Worm (Caenorhabditis elegans) whole organism, L4 larva: ENCODE measurements around the gene F56C3.9.
"Not testable (repeated sequence)": the region's sequence is repeated elsewhere in the genome, so short reads cannot be mapped to it uniquely, and the experiment has no call there.

Experiments
- T26A8.4 ChIP-seq: fragments of 200-800 bp; sonication (Bioruptor generic); IDR thresholded peaks from 2 replicates; pipeline ENCODE4 v1.3.6; 2022; ENCODE audit warnings: missing genetic modification characterization, missing compliant biosample characterization
- aha-1 ChIP-seq: fragments of 150-350 bp; peaks from one replicate; lab custom pipeline; 2014; ENCODE audit warnings: missing biosample characterization, missing genetic modification characterization
- aly-2 ChIP-seq: sonication (generic microtip); optimal IDR thresholded peaks from 2 replicates; lab custom pipeline; 2018; ENCODE audit warnings: missing biosample characterization, missing genetic modification characterization
- arid-1 ChIP-seq: fragments of 200-800 bp; sonication (Bioruptor generic); conservative IDR thresholded peaks from 2 replicates; pipeline ENCODE4 v1.3.6; 2022; ENCODE audit warnings: missing genetic modification reagents, missing genetic modification characterization, missing compliant biosample characterization
- daf-16 ChIP-seq, 3 experiments: sonication (generic microtip); optimal IDR thresholded peaks; 2 replicates each; lab custom pipeline; 2016 to 2017; ENCODE audit warnings: missing genetic modification characterization in 3 of 3, missing genetic modification reagents in 3 of 3, mild to moderate bottlenecking in 2 of 3, missing compliant biosample characterization in 2 of 3, missing biosample characterization in 1 of 3, moderate library complexity in 1 of 3
- dmd-6 ChIP-seq: fragments of 200-800 bp; sonication (Bioruptor generic); IDR thresholded peaks from 2 replicates; pipeline ENCODE4 v1.3.6; 2022; ENCODE audit warnings: missing genetic modification reagents, missing genetic modification characterization, missing compliant biosample characterization
- dmd-8 ChIP-seq: fragments of 200-800 bp; sonication (Bioruptor generic); IDR thresholded peaks from 2 replicates; pipeline ENCODE4 v1.3.6; 2022; ENCODE audit warnings: missing genetic modification characterization, missing compliant biosample characterization
- dmd-9 ChIP-seq: fragments of 200-800 bp; sonication (Bioruptor generic); IDR thresholded peaks from 2 replicates; pipeline ENCODE4 v1.3.6; 2022; ENCODE audit warnings: missing genetic modification reagents, missing genetic modification characterization, missing compliant biosample characterization
- dve-1 ChIP-seq: sonication (generic microtip); optimal IDR thresholded peaks from 2 replicates; lab custom pipeline; 2017; ENCODE audit warnings: antibody characterized with exemption, mild to moderate bottlenecking, missing genetic modification characterization, missing compliant biosample characterization; ENCODE audit not compliant: insufficient read depth
- egl-27 ChIP-seq: sonication (generic microtip); optimal IDR thresholded peaks from 3 replicates; lab custom pipeline; 2017; ENCODE audit warnings: missing biosample characterization, missing genetic modification reagents, missing genetic modification characterization
- hlh-11 ChIP-seq: fragments of 200-800 bp; sonication (Bioruptor generic); optimal IDR thresholded peaks from 2 replicates; lab custom pipeline; 2018; ENCODE audit warnings: mild to moderate bottlenecking, missing genetic modification characterization, missing compliant biosample characterization
- hlh-30 ChIP-seq: sonication (generic microtip); optimal IDR thresholded peaks from 2 replicates; lab custom pipeline; 2017; ENCODE audit warnings: antibody characterized with exemption, mild to moderate bottlenecking, missing genetic modification characterization, missing compliant biosample characterization; ENCODE audit not compliant: insufficient read depth
- hmg-1.1 ChIP-seq: fragments of 200-800 bp; sonication (Bioruptor generic); IDR thresholded peaks from 2 replicates; pipeline ENCODE4 v1.3.6; 2022; ENCODE audit warnings: missing genetic modification reagents, missing genetic modification characterization, missing compliant biosample characterization
- lin-38 ChIP-seq: fragments of 200-800 bp; sonication (Bioruptor generic); IDR thresholded peaks from 2 replicates; pipeline ENCODE4 v1.3.6; 2022; ENCODE audit warnings: missing genetic modification reagents, missing genetic modification characterization, missing compliant biosample characterization
- mxl-2 ChIP-seq: fragments of 200-800 bp; sonication (Bioruptor generic); conservative IDR thresholded peaks from 2 replicates; pipeline ENCODE4 v1.3.6; 2022; ENCODE audit warnings: missing genetic modification reagents, missing genetic modification characterization, missing compliant biosample characterization
- mxl-3 ChIP-seq: fragments of 200-800 bp; sonication (Bioruptor generic); optimal IDR thresholded peaks from 2 replicates; lab custom pipeline; 2018; ENCODE audit warnings: mild to moderate bottlenecking, missing genetic modification characterization, missing compliant biosample characterization
- nhr-28 ChIP-seq: fragments of 150-350 bp; optimal IDR thresholded peaks from 2 replicates; lab custom pipeline; 2014; ENCODE audit warnings: missing biosample characterization, missing genetic modification characterization
- nhr-41 ChIP-seq: fragments of 200-800 bp; sonication (Bioruptor generic); IDR thresholded peaks from 2 replicates; pipeline ENCODE4 v1.3.6; 2022; ENCODE audit warnings: missing genetic modification reagents, missing genetic modification characterization, missing compliant biosample characterization
- nhr-6 ChIP-seq: fragments of 150-350 bp; optimal IDR thresholded peaks from 2 replicates; lab custom pipeline; 2014; ENCODE audit warnings: missing biosample characterization, missing genetic modification characterization
- pqm-1 ChIP-seq: sonication (generic microtip); optimal IDR thresholded peaks from 2 replicates; lab custom pipeline; 2017; ENCODE audit warnings: missing biosample characterization, missing genetic modification characterization
- rbr-2 ChIP-seq: sonication (generic microtip); optimal IDR thresholded peaks from 2 replicates; lab custom pipeline; 2016; ENCODE audit warnings: missing genotype, missing genetic modification characterization, missing compliant biosample characterization
- snpc-4 ChIP-seq: fragments of 150-350 bp; optimal IDR thresholded peaks from 2 replicates; lab custom pipeline; 2014; ENCODE audit warnings: missing biosample characterization, missing genetic modification characterization
- spr-1 ChIP-seq: sonication (generic microtip); optimal IDR thresholded peaks from 2 replicates; lab custom pipeline; 2016; ENCODE audit warnings: mild to moderate bottlenecking, missing genetic modification characterization, missing compliant biosample characterization
- tag-97 ChIP-seq: fragments of 200-800 bp; sonication (Bioruptor generic); IDR thresholded peaks from 2 replicates; pipeline ENCODE4 v1.3.6; 2022; ENCODE audit warnings: missing genetic modification characterization, missing compliant biosample characterization
- tra-1 ChIP-seq: fragments of 200-800 bp; sonication (Bioruptor generic); IDR thresholded peaks from 2 replicates; pipeline ENCODE4 v1.3.6; 2022; ENCODE audit warnings: missing genetic modification reagents, missing genetic modification characterization, missing compliant biosample characterization
- unc-62 ChIP-seq, 3 experiments: fragments of 150-350 bp in 1 of 3; sonication (generic microtip); optimal IDR thresholded peaks in 2 of 3; peaks in 1 of 3; 1 replicate in 1 of 3; 2 replicates in 2 of 3; lab custom pipeline; 2014 to 2017; ENCODE audit warnings: missing biosample characterization in 3 of 3, missing genetic modification characterization in 3 of 3, missing genetic modification reagents in 3 of 3, missing genotype in 1 of 3
- vab-7 ChIP-seq: fragments of 200-800 bp; sonication (Bioruptor generic); IDR thresholded peaks from 2 replicates; pipeline ENCODE4 v1.3.6; 2022; ENCODE audit warnings: missing genetic modification reagents, missing genetic modification characterization, missing compliant biosample characterization

Gene F56C3.9

DNA sequence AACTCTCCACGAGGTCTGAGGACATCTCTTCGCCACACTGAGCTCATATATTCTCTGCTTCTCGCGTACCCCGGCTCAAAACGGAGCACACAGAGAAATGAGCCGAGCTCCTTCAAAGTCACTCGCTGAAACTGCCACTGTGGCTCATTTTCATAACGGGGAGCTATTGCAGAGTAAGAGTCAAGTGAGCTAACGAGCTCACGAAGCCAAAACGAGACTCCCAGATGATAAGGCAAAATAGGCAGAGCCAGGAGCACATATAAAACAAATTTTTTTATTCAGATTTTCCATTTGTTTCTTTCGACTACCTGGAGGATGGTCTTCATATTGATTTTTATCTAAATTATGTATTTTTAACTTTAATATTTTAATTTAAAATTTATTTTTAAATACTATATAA, 30.7 kb upstream of the F56C3.9 start, which contains the start of gene F19G12.3:
Gene F19G12.3, plus strand, starts transcription at position 301 of the 400 bp plus-strand sequence.
- TF ChIP-seq unc-62 (GFP tag; optimal IDR thresholded peaks at IDR 0.05 in 1 of 2; lab: Kevin White, UChicago) (peak in 1 of 2 experiments; percentile 87), unc-62 (tag; optimal IDR thresholded peaks at IDR 0.05; lab: Kevin White, UChicago) (no peak), arid-1 (GFP tag; lab: Robert Waterston, UW) (no peak)

DNA sequence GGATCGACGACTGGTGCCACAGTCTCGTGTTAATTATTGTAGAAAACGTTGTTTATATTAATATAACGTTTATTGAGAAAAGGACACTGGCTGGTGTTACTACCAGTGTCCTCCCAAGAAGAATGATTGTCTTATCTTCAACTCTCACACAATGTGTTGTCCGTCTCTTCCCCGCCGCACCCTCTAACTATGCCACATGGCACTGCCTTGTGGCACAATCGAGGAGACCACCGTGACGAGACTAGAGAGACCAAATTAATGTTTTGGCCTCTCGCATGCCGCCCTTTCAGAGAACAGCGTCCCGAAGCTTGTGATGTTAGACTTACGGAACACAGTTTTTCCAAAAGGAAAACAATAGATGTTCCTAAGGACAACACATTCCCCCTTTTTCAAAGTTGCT, 28.4 kb upstream of the F56C3.9 start:
- TF ChIP-seq daf-16 (GFP tag; optimal IDR thresholded peaks at IDR 0.05; lab: Kevin White, UChicago): not testable (repeated sequence)
- TF ChIP-seq daf-16 (tag; optimal IDR thresholded peaks at IDR 0.05; lab: Kevin White, UChicago) (peak; percentile 17), tra-1 (GFP tag; lab: Robert Waterston, UW) (0 out of 2 replicates have a peak, but pooled peaks have one; percentile 50), hmg-1.1 (GFP tag; lab: Robert Waterston, UW) (0 out of 2 replicates have a peak, but pooled peaks have one; percentile 19), nhr-28 (tag; lab: Kevin White, UChicago) (peak; percentile 21), hlh-30 (tag; lab: Kevin White, UChicago) (peak; percentile 32), hlh-11 (tag; lab: Kevin White, UChicago) (peak; percentile 30), lin-38 (GFP tag; lab: Robert Waterston, UW) (peak; percentile 27; the same call in 1 of the 2 replicates), dmd-6 (peak; percentile 50), mxl-3 (GFP tag; lab: Kevin White, UChicago) (peak; percentile 49)

DNA sequence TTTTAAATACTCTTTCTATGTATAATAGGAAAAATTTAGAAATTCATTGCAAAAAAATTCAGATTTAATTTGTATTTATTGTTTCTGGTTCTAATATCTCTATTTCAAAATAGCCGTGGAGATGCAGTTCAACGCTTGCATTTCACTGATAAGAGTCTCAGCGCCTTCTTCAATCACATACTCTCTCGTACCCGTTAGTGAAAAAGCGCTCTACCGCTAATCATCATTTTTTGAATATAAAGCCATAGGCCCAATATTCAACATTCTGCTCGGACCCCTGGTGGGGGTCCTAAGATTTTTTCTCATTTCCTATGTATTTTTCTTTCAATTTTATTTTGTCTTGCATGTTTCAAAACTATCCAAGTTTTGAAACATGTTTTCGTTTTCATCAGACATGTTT, 26.7 kb upstream of the F56C3.9 start:
- TF ChIP-seq dve-1 (tag; lab: Kevin White, UChicago) (peak; percentile 28), daf-16 (GFP tag; optimal IDR thresholded peaks at IDR 0.05; lab: Kevin White, UChicago) (no peak), daf-16 (tag; optimal IDR thresholded peaks at IDR 0.05; lab: Kevin White, UChicago) (peak; percentile 3), rbr-2 (tag; lab: Kevin White, UChicago) (no peak), snpc-4 (tag; lab: Kevin White, UChicago) (no peak), lin-38 (GFP tag; lab: Robert Waterston, UW) (peak; percentile 55)

DNA sequence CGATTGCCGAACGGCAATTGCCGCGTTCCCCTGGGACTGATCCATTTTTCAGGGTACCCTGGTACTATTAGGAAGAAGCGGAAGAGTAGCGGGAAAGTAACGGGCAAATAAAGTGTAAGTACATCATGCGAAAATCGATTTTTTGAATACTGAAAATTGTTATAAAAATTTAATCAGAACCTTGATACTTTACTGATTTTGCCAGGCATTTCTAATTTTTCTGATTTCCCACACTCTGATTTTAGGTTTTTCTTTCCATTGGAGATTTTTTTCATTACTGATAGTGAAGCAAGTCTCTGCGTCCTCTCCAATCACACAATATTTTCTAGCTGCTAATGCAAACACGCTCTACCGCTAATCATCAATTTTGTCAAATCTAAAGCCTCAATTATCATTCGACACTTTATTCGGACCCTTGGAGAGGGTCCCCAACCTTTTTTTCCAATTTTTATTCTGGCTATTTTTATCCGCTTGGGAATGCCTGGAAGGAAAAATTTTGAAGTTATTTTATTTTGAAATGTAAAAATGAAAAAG, 25.4 kb upstream of the F56C3.9 start, which contains the start of gene F19G12.9:
Gene F19G12.9, plus strand, starts transcription at position 51 of the 534 bp plus-strand sequence.
- TF ChIP-seq aly-2 (tag; lab: Kevin White, UChicago) (no peak), lin-38 (GFP tag; lab: Robert Waterston, UW) (peak; percentile 89)

DNA sequence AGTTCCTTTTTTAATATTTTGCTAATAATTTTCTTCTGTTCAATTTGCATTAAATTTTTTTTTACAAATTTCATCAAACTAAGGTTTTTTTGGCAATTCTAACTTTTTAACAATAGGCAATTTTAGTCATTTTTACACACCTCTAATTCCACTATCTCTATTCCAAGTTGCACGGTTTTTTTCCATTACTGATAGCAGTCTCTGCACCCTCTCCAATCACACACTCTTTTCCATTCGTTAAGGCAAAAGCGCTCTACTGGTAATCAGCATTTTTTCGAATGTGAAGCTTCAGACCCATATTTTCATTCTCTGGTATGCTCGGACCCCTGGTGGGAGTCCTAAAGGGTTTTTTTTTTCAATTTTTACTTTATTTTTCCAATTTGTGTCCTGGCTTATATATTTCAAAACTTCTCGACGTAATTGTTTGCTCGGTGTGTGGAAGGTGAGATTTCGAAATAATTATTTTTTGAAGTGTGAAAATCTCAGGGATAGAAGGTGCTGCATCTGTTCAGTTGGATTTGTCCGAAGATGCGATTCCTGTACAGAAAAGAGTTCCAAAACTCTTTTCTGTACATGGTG, 23.1 kb upstream of the F56C3.9 start, which contains the start of the genes F19G12.4 and F19G12.8:
Gene F19G12.4, plus strand, starts transcription at position 529 of the 579 bp plus-strand sequence.
Gene F19G12.8, plus strand, starts transcription at position 545 of the 579 bp plus-strand sequence.
- TF ChIP-seq lin-38 (GFP tag; lab: Robert Waterston, UW) (no peak), spr-1 (tag; lab: Kevin White, UChicago) (no peak), mxl-2 (no peak), nhr-41 (GFP tag; lab: Robert Waterston, UW) (no peak), nhr-28 (tag; lab: Kevin White, UChicago) (peak; percentile 48), aha-1 (tag; lab: Kevin White, UChicago) (peak; percentile 88), dmd-8 (no peak), pqm-1 (tag; lab: Kevin White, UChicago) (peak; percentile 83), egl-27 (no peak)

DNA sequence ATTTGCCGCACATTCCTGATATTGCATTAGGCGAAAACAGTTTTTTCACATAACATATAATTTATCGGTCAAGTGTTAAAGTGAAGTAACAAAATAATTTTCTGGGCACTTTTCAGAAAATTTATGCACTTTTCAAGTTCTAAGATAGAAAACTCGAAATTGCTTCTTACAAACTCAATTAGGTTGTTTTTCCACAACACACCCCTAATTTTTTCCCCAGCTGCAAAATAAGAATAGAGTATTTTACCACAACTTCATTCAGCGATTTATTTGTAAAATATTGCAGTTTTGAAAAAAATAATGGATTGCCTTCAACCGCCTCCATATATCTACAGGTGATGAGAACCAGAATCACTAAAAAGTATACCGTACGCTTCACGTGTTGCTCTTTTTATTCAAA, 19.1 kb upstream of the F56C3.9 start, which contains the start of gene srh-19:
Gene srh-19, plus strand, starts transcription at position 301 of the 400 bp plus-strand sequence.
- peak in 1 of 2 experiments; percentile 38 for TF ChIP-seq unc-62 (GFP tag; optimal IDR thresholded peaks at IDR 0.05 in 1 of 2; lab: Kevin White, UChicago)
- no peak for TF ChIP-seq unc-62 (tag; optimal IDR thresholded peaks at IDR 0.05; lab: Kevin White, UChicago)
- TF ChIP-seq tag-97: no peak

DNA sequence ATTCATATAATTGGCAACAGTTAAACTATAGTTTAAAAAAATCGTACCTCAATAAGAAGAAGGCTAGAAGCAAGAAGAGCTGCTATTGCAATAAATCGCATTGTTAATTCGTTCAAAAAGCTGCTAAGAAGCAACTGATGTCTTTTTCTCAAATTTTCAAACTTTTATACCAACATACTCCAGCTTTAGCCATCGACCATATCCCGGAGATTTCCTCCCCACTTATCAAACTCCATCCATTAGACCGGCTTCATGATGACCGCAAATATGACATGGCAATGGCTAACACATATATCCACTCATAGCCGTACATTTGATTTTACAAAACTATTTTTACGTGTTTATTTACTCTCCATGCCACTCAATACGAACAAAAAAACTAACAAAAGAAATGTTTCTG, 16.8 kb upstream of the F56C3.9 start, which contains the start of gene abu-2:
Gene abu-2, minus strand, starts transcription at position 101 of the 400 bp plus-strand sequence.
- TF ChIP-seq vab-7 (GFP tag; lab: Robert Waterston, UW) (no peak), dmd-9 (no peak), T26A8.4 (GFP tag; lab: Robert Waterston, UW) (no peak), nhr-6 (tag; lab: Kevin White, UChicago) (no peak)
